Worm (Caenorhabditis elegans): ENCODE data around the gene chtb-1.

ce11 chrIII:9353814-9354213 is 1.4 kb downstream of the chtb-1 start:
- TF ChIP-seq ama-1 (optimal IDR thresholded peaks at IDR 0.05) (no peak), tbx-11 (GFP tag; IDR thresholded peaks at IDR 0.05) (no peak), scrt-1 (GFP tag; IDR thresholded peaks at IDR 0.05) (no peak), B0310.2 (tag; optimal IDR thresholded peaks at IDR 0.05) (no peak), tra-4 (tag; optimal IDR thresholded peaks at IDR 0.05) (no peak), F13C5.2 (tag; optimal IDR thresholded peaks at IDR 0.05) (no peak), pes-1 (GFP tag; IDR thresholded peaks at IDR 0.05) (no peak), ceh-36 (tag; optimal IDR thresholded peaks at IDR 0.05) (no peak), aly-1 (tag; optimal IDR thresholded peaks at IDR 0.05) (no peak), tbx-37 (GFP tag; conservative IDR thresholded peaks at IDR 0.05) (no peak), sea-1 (GFP tag; conservative IDR thresholded peaks at IDR 0.05) (no peak), flt-1 (GFP tag; IDR thresholded peaks at IDR 0.05) (no peak)

Measured in whole organism, early embryonic.